ENCODE assay signal across 5 fruit fly cellular contexts in the genomic region with DNA sequence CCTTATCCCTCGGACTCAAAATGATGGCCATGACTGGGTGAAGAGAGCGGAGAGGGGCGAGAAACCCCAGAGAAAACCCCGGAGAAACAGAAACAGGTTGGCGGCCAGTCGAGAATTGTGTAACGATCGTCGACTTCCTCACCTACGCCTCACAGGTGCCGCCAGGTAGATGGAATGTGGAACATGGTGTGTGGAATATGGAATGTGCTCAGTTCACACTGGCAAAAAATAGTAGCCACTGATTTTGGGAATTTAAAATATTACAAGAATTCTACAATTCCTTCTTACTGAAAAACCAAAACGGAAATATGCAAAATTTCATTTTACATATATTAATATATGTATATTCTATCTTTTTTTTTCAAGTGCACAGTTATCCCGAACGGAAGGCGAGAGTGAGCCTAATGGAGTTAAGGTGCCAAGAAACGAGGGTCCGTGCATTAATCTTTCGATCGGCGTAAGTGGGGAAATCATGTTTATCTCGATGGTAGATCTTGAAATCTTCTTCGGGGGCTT.
A peak's percentile ranks its signal among the peaks of the same experiment; 100 is the strongest.
TF ChIP-seq lines count a peak whose summit lies in the region.

No protein-coding gene starts in this region.

TF ChIP-seq in whole organism, adult, 20 proteins besides CTCF, POLR2A, EP300 and RAD21 (continued from another document):
- no peak for TF ChIP-seq pad (GFP tag; optimal IDR thresholded peaks at IDR 0.05; lab: Kevin White, UChicago)
- TF ChIP-seq bab1 (GFP tag; optimal IDR thresholded peaks at IDR 0.05; lab: Kevin White, UChicago), result no peak

TF ChIP-seq in whole organism, embryonic, 481 proteins besides CTCF, POLR2A, EP300 and RAD21 (continued from another document and continues in another):
- TF ChIP-seq cato (GFP tag; optimal IDR thresholded peaks at IDR 0.05; lab: Kevin White, UChicago; ENCODE audit: borderline replicate concordance) (peak; percentile 43), ro (GFP tag; IDR thresholded peaks at IDR 0.05; lab: Robert Waterston, UW) (peak; percentile 57), knrl (GFP tag; IDR thresholded peaks at IDR 0.05; lab: Robert Waterston, UW; ENCODE audit: partially characterized antibody) (no peak), MESR4 (GFP tag; optimal IDR thresholded peaks at IDR 0.05; lab: Kevin White, UChicago) (peak; percentile 8), CG12769 (tag; optimal IDR thresholded peaks at IDR 0.05; lab: Kevin White, UChicago) (peak; percentile 20), slou (GFP tag; optimal IDR thresholded peaks at IDR 0.05; lab: Kevin White, UChicago) (peak; percentile 34), Pdp1 (GFP tag; optimal IDR thresholded peaks at IDR 0.05; lab: Kevin White, UChicago) (peak; percentile 35 to 72), CG18764 (GFP tag; optimal IDR thresholded peaks at IDR 0.05; lab: Kevin White, UChicago) (peak; percentile 77), wek (GFP tag; optimal IDR thresholded peaks at IDR 0.05; lab: Kevin White, UChicago) (no peak), HLH4C (GFP tag; IDR thresholded peaks at IDR 0.05; lab: Robert Waterston, UW; ENCODE audit: partially characterized antibody) (no peak), phol (tag; optimal IDR thresholded peaks at IDR 0.05; lab: Kevin White, UChicago) (peak; percentile 87), Neu2 (GFP tag; optimal IDR thresholded peaks at IDR 0.05; lab: Kevin White, UChicago; ENCODE audit: borderline replicate concordance) (no peak), Gsc (GFP tag; IDR thresholded peaks at IDR 0.05; lab: Robert Waterston, UW) (peak; percentile 51), fru (optimal IDR thresholded peaks at IDR 0.05; lab: Kevin White, UChicago) (no peak), Optix (GFP tag; IDR thresholded peaks at IDR 0.05; lab: Robert Waterston, UW) (peak; percentile 51; the same call in 1 of the 3 replicates), usp (GFP tag; optimal IDR thresholded peaks at IDR 0.05; lab: Kevin White, UChicago) (no peak), CG12219 (GFP tag; optimal IDR thresholded peaks at IDR 0.05; lab: Kevin White, UChicago) (peak; percentile 51), CG42726 (GFP tag; IDR thresholded peaks at IDR 0.05; lab: Robert Waterston, UW; ENCODE audit: partially characterized antibody) (no peak), gsb (GFP tag; IDR thresholded peaks at IDR 0.05; lab: Robert Waterston, UW) (peak; percentile 54; the same call in 1 of the 2 replicates), E2f2 (GFP tag; IDR thresholded peaks at IDR 0.05; lab: Robert Waterston, UW) (peak; percentile 38; the same call in 1 of the 2 replicates), Rx (GFP tag; IDR thresholded peaks at IDR 0.05; lab: Robert Waterston, UW) (peak; percentile 64), sisA (GFP tag; IDR thresholded peaks at IDR 0.05; lab: Robert Waterston, UW) (peak; percentile 69), corto (GFP tag; optimal IDR thresholded peaks at IDR 0.05; lab: Kevin White, UChicago) (peak; percentile 55), crol (GFP tag; IDR thresholded peaks at IDR 0.05; lab: Robert Waterston, UW) (peak; percentile 81), ap (GFP tag; IDR thresholded peaks at IDR 0.05; lab: Robert Waterston, UW) (peak; percentile 60), Bdp1 (GFP tag; optimal IDR thresholded peaks at IDR 0.05; lab: Kevin White, UChicago) (peak; percentile 26), so (GFP tag; IDR thresholded peaks at IDR 0.05; lab: Robert Waterston, UW) (peak; percentile 61; the same call in 2 of the 3 replicates), CG10147 (GFP tag; optimal IDR thresholded peaks at IDR 0.05; lab: Kevin White, UChicago) (peak; percentile 80), CG15601 (tag; optimal IDR thresholded peaks at IDR 0.05; lab: Kevin White, UChicago) (peak; percentile 85)

TF ChIP-seq in whole organism, prepupa, 60 proteins besides CTCF, POLR2A, EP300 and RAD21 (continued from another document and continues in another):
- TF ChIP-seq CG32006 (GFP tag; optimal IDR thresholded peaks at IDR 0.05; lab: Kevin White, UChicago), result peak; percentile 80
- peak; percentile 83 for TF ChIP-seq dsx (GFP tag; optimal IDR thresholded peaks at IDR 0.05; lab: Kevin White, UChicago; ENCODE audit: poor library complexity, severe bottlenecking)
- peak; percentile 64 for TF ChIP-seq CG31627 (GFP tag; optimal IDR thresholded peaks at IDR 0.05; lab: Kevin White, UChicago)
- peak; percentile 83 for TF ChIP-seq topi (GFP tag; optimal IDR thresholded peaks at IDR 0.05; lab: Kevin White, UChicago)
- no peak for TF ChIP-seq Hr38 (GFP tag; optimal IDR thresholded peaks at IDR 0.05; lab: Kevin White, UChicago)
- peak; percentile 80 for TF ChIP-seq CG8119 (GFP tag; IDR thresholded peaks at IDR 0.05; lab: Robert Waterston, UW)
- peak; percentile 89 for TF ChIP-seq achi (GFP tag; optimal IDR thresholded peaks at IDR 0.05; lab: Kevin White, UChicago)
- peak; percentile 90 for TF ChIP-seq CG8632 (GFP tag; optimal IDR thresholded peaks at IDR 0.05; lab: Kevin White, UChicago)
- peak; percentile 61 for TF ChIP-seq Sox15 (GFP tag; optimal IDR thresholded peaks at IDR 0.05; lab: Kevin White, UChicago)
- TF ChIP-seq Eip75B (GFP tag; optimal IDR thresholded peaks at IDR 0.05; lab: Kevin White, UChicago), result peak; percentile 85
- TF ChIP-seq CG6808 (GFP tag; optimal IDR thresholded peaks at IDR 0.05; lab: Kevin White, UChicago), result peak; percentile 89
- peak; percentile 83 for TF ChIP-seq CG1621 (tag; optimal IDR thresholded peaks at IDR 0.05; lab: Kevin White, UChicago)
- TF ChIP-seq Eip78C (GFP tag; lab: Kevin White, UChicago), result peak; percentile 92
- TF ChIP-seq CG10631 (GFP tag; optimal IDR thresholded peaks at IDR 0.05; lab: Kevin White, UChicago), result peak; percentile 89
- no peak for TF ChIP-seq dac (GFP tag; optimal IDR thresholded peaks at IDR 0.05; lab: Kevin White, UChicago)
- peak; percentile 86 for TF ChIP-seq OdsH (GFP tag; optimal IDR thresholded peaks at IDR 0.05; lab: Kevin White, UChicago)
- peak; percentile 91 for TF ChIP-seq Blimp-1 (GFP tag; optimal IDR thresholded peaks at IDR 0.05; lab: Kevin White, UChicago)
- TF ChIP-seq Ets21C (GFP tag; optimal IDR thresholded peaks at IDR 0.05; lab: Kevin White, UChicago), result peak; percentile 52
- TF ChIP-seq CG6792 (GFP tag; optimal IDR thresholded peaks at IDR 0.05; lab: Kevin White, UChicago), result peak; percentile 90
- TF ChIP-seq CG3032 (tag; optimal IDR thresholded peaks at IDR 0.05; lab: Kevin White, UChicago), result peak; percentile 87
- no peak for TF ChIP-seq fkh (GFP tag; optimal IDR thresholded peaks at IDR 0.05; lab: Kevin White, UChicago)
- peak; percentile 88 for TF ChIP-seq CG34406 (GFP tag; optimal IDR thresholded peaks at IDR 0.05; lab: Kevin White, UChicago)
- TF ChIP-seq cyc (GFP tag; optimal IDR thresholded peaks at IDR 0.05; lab: Kevin White, UChicago), result peak; percentile 75
- peak; percentile 89 for TF ChIP-seq acj6 (GFP tag; optimal IDR thresholded peaks at IDR 0.05; lab: Kevin White, UChicago)
- TF ChIP-seq CG11294 (GFP tag; IDR thresholded peaks at IDR 0.05; lab: Robert Waterston, UW), result 0 out of 2 replicates have a peak, but pooled peaks have one; percentile 63
- peak; percentile 87 for TF ChIP-seq eg (GFP tag; IDR thresholded peaks at IDR 0.05; lab: Robert Waterston, UW)
- TF ChIP-seq salr (GFP tag; optimal IDR thresholded peaks at IDR 0.05; lab: Kevin White, UChicago), result peak; percentile 68 to 75
- peak; percentile 73 for TF ChIP-seq CG8319 (GFP tag; optimal IDR thresholded peaks at IDR 0.05; lab: Kevin White, UChicago)
- peak; percentile 85 for TF ChIP-seq Met (GFP tag; optimal IDR thresholded peaks at IDR 0.05; lab: Kevin White, UChicago)
- peak; percentile 78 for TF ChIP-seq CG11762 (GFP tag; optimal IDR thresholded peaks at IDR 0.05; lab: Kevin White, UChicago; ENCODE audit: insufficient read depth)
- TF ChIP-seq pdm3 (GFP tag; optimal IDR thresholded peaks at IDR 0.05; lab: Kevin White, UChicago), result peak; percentile 82

TF ChIP-seq in whole organism, pupa, 21 proteins besides CTCF, POLR2A, EP300 and RAD21 (continued from another document):
- TF ChIP-seq CG4496 (GFP tag; IDR thresholded peaks at IDR 0.05; lab: Robert Waterston, UW) (peak; percentile 87), Pif1B (GFP tag; optimal IDR thresholded peaks at IDR 0.05; lab: Kevin White, UChicago) (peak; percentile 77)

TF ChIP-seq in whole organism, wandering third instar larva, 38 proteins besides CTCF, POLR2A, EP300 and RAD21 (continued from another document):
- TF ChIP-seq brk (GFP tag; optimal IDR thresholded peaks at IDR 0.05; lab: Kevin White, UChicago) (peak; percentile 83), dmrt93B (GFP tag; optimal IDR thresholded peaks at IDR 0.05; lab: Kevin White, UChicago) (peak; percentile 75), sv (GFP tag; optimal IDR thresholded peaks at IDR 0.05; lab: Kevin White, UChicago) (peak; percentile 61), OdsH (GFP tag; optimal IDR thresholded peaks at IDR 0.05; lab: Kevin White, UChicago) (peak; percentile 85), GATAd (GFP tag; optimal IDR thresholded peaks at IDR 0.05; lab: Kevin White, UChicago) (no peak), lola (GFP tag; optimal IDR thresholded peaks at IDR 0.05; lab: Kevin White, UChicago) (no peak), foxo (GFP tag; optimal IDR thresholded peaks at IDR 0.05; lab: Kevin White, UChicago) (peak in 1 of 2 experiments; percentile 89), Sp1 (GFP tag; optimal IDR thresholded peaks at IDR 0.05; lab: Kevin White, UChicago) (peak; percentile 91), dl (GFP tag; optimal IDR thresholded peaks at IDR 0.05; lab: Kevin White, UChicago; ENCODE audit: insufficient read depth in 1 of 2, partially characterized antibody in 2 of 2) (peak; percentile 16 to 30), fru (GFP tag; optimal IDR thresholded peaks at IDR 0.05; lab: Kevin White, UChicago) (peak; percentile 89), Vsx2 (GFP tag; optimal IDR thresholded peaks at IDR 0.05; lab: Kevin White, UChicago; ENCODE audit: partially characterized antibody) (peak; percentile 63), woc (GFP tag; optimal IDR thresholded peaks at IDR 0.05; lab: Kevin White, UChicago) (peak; percentile 33)
